Fruit fly (Drosophila melanogaster): Measurements from ENCODE around the gene CG18268.

DNA sequence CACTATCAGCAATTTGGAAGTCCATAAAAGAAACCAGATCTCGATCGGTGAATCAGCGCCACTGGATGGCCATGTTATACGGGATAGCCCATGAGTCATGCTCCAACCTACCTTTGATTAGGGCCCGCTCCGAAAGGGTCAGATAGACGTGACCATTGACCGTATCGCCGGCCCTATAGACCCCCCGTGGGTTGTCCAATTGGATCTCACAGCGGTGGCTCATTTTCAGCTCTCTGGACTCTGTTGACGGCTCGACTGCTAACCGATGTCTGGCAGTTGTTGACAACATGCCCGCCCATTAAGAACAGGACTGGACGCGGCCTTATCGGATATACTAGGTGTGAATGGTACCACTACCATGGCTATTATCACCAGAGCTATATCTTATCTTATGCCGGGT is 5.7 kb downstream of the CG18268 start, which contains the start of gene CG18744:
- TF ChIP-seq HLH106 (tag; optimal IDR thresholded peaks at IDR 0.05), result no peak
- no peak for TF ChIP-seq Jra (GFP tag; optimal IDR thresholded peaks at IDR 0.05)
- TF ChIP-seq Dfd (GFP tag; optimal IDR thresholded peaks at IDR 0.05), result no peak
- TF ChIP-seq N (GFP tag; optimal IDR thresholded peaks at IDR 0.05), result no peak
- TF ChIP-seq h (GFP tag; optimal IDR thresholded peaks at IDR 0.05), result no peak
- no peak for TF ChIP-seq ey (GFP tag; optimal IDR thresholded peaks at IDR 0.05)
- no peak for TF ChIP-seq fru (GFP tag; optimal IDR thresholded peaks at IDR 0.05)
- no peak for TF ChIP-seq Myc (optimal IDR thresholded peaks at IDR 0.05)
- no peak for TF ChIP-seq OdsH (GFP tag; optimal IDR thresholded peaks at IDR 0.05)

All from whole organism, wandering third instar larva.